Worm (Caenorhabditis elegans) whole organism, young adult: Measurements from ENCODE around the gene R10E11.6.

Experiments used
- madf-8 ChIP-seq: fragments of 200-800 bp; sonication (Bioruptor generic); conservative IDR thresholded peaks from 2 replicates; pipeline ENCODE4 v1.3.6; 2022; ENCODE audit warnings: missing genetic modification reagents, missing genetic modification characterization, missing compliant biosample characterization
- sea-2 ChIP-seq: fragments of 200-800 bp; sonication (Bioruptor generic); IDR thresholded peaks from 2 replicates; pipeline ENCODE4 v1.3.6; 2022; ENCODE audit warnings: missing genetic modification characterization, missing compliant biosample characterization

DNA sequence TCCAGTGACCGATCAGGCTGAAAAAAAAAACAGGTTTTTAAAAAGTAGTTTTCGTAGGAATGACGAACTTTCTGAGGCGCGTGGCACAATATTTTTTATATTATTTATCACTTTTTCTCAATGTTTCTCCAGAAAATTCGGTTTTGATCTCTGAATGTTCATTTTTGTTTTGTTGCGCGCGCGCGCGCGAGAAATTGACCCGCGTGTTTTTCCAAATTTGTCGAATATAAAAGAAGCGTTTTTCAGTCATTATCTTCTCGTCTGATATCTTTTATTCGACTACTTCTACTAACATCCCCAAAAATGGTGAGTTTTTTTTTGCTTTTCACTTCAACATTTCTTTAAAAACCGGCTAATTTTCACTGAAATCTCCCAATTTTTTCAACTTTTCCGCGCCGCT is 24.0 kb upstream of the R10E11.6 start, which contains the start of gene rmd-1:
- TF ChIP-seq sea-2 (GFP tag; lab: Robert Waterston, UW) = no peak
- peak; percentile 88 for TF ChIP-seq madf-8
